Worm (Caenorhabditis elegans) whole organism, L2 larva: ENCODE data around the gene C14E2.11.

ENCODE experiments used
- C34F6.9 ChIP-seq: fragments of 150-350 bp; optimal IDR thresholded peaks from 2 replicates; lab custom pipeline; 2014; ENCODE audit warnings: missing biosample characterization, missing genetic modification characterization
- F13H6.1 ChIP-seq: sonication (generic microtip); optimal IDR thresholded peaks from 2 replicates; lab custom pipeline; 2016; ENCODE audit warnings: missing genetic modification characterization, missing compliant biosample characterization
- Y55F3AM.14 ChIP-seq: fragments of 200-800 bp; sonication (Bioruptor generic); optimal IDR thresholded peaks from 2 replicates; lab custom pipeline; 2018; ENCODE audit warnings: mild to moderate bottlenecking, missing genetic modification characterization, missing compliant biosample characterization
- aly-2 ChIP-seq: fragments of 150-350 bp; optimal IDR thresholded peaks from 2 replicates; lab custom pipeline; 2014; ENCODE audit warnings: missing biosample characterization, missing genetic modification characterization
- ama-1 ChIP-seq: fragments of 150-350 bp; optimal IDR thresholded peaks from 2 replicates; lab custom pipeline; 2018; ENCODE audit warnings: inconsistent platforms
- blmp-1 ChIP-seq: sonication (generic microtip); optimal IDR thresholded peaks from 2 replicates; lab custom pipeline; 2017; ENCODE audit warnings: missing genetic modification characterization, mild to moderate bottlenecking, missing compliant biosample characterization, antibody characterized with exemption, moderate library complexity; ENCODE audit not compliant: insufficient read depth
- ceh-16 ChIP-seq: fragments of 150-350 bp; optimal IDR thresholded peaks from 2 replicates; lab custom pipeline; 2014; ENCODE audit warnings: missing biosample characterization, missing genetic modification characterization
- ceh-82 ChIP-seq: fragments of 150-350 bp; optimal IDR thresholded peaks from 2 replicates; lab custom pipeline; 2014; ENCODE audit warnings: missing biosample characterization, missing genetic modification characterization
- crh-2 ChIP-seq: sonication (generic microtip); optimal IDR thresholded peaks from 2 replicates; lab custom pipeline; 2017; ENCODE audit warnings: missing biosample characterization, missing genetic modification characterization
- egl-27 ChIP-seq: sonication (generic microtip); optimal IDR thresholded peaks from 3 replicates; lab custom pipeline; 2017; ENCODE audit warnings: missing biosample characterization, missing genetic modification reagents, missing genetic modification characterization
- elt-1 ChIP-seq: fragments of 150-350 bp; optimal IDR thresholded peaks from 2 replicates; lab custom pipeline; 2014; ENCODE audit warnings: missing biosample characterization, missing genetic modification characterization
- elt-3 ChIP-seq: sonication (generic microtip); optimal IDR thresholded peaks from 2 replicates; lab custom pipeline; 2017; ENCODE audit warnings: missing biosample characterization, missing genetic modification characterization
- gmeb-1 ChIP-seq: fragments of 150-350 bp; optimal IDR thresholded peaks from 2 replicates; lab custom pipeline; 2014; ENCODE audit warnings: missing biosample characterization, missing genetic modification characterization
- lin-11 ChIP-seq: fragments of 150-350 bp; sonication (generic microtip); optimal IDR thresholded peaks from 2 replicates; lab custom pipeline; 2014; ENCODE audit warnings: missing biosample characterization, missing genetic modification characterization, inconsistent platforms, mixed read lengths
- lin-13 ChIP-seq: fragments of 150-350 bp; optimal IDR thresholded peaks from 2 replicates; lab custom pipeline; 2014; ENCODE audit warnings: missing biosample characterization, missing genetic modification reagents, missing genetic modification characterization
- mab-5 ChIP-seq: fragments of 150-350 bp; optimal IDR thresholded peaks from 2 replicates; lab custom pipeline; 2014; ENCODE audit warnings: missing biosample characterization, missing genetic modification characterization
- mbf-1 ChIP-seq: sonication (generic microtip); optimal IDR thresholded peaks from 2 replicates; lab custom pipeline; 2017; ENCODE audit warnings: missing biosample characterization, missing genetic modification characterization
- mdl-1 ChIP-seq, 2 experiments: fragments of 150-350 bp in 1 of 2; sonication (generic microtip) in 1 of 2; optimal IDR thresholded peaks; 2 replicates each; lab custom pipeline; 2017; ENCODE audit warnings: missing biosample characterization in 2 of 2, missing genetic modification characterization in 2 of 2
- nhr-129 ChIP-seq: fragments of 150-350 bp; optimal IDR thresholded peaks from 2 replicates; lab custom pipeline; 2014; ENCODE audit warnings: missing biosample characterization, missing genetic modification characterization
- nhr-21 ChIP-seq: fragments of 150-350 bp; optimal IDR thresholded peaks from 2 replicates; lab custom pipeline; 2014; ENCODE audit warnings: missing biosample characterization, missing genetic modification characterization
- nhr-237 ChIP-seq: fragments of 150-350 bp; optimal IDR thresholded peaks from 2 replicates; lab custom pipeline; 2014; ENCODE audit warnings: missing biosample characterization, missing genetic modification characterization
- nhr-25 ChIP-seq: fragments of 150-350 bp; sonication (generic microtip); optimal IDR thresholded peaks from 3 replicates; lab custom pipeline; 2014; ENCODE audit warnings: missing biosample characterization, missing genetic modification characterization
- nhr-6 ChIP-seq: fragments of 150-350 bp; optimal IDR thresholded peaks from 2 replicates; lab custom pipeline; 2014; ENCODE audit warnings: missing biosample characterization, missing genetic modification characterization
- nhr-77 ChIP-seq: fragments of 150-350 bp; optimal IDR thresholded peaks from 2 replicates; lab custom pipeline; 2014; ENCODE audit warnings: missing biosample characterization, missing genetic modification characterization
- peb-1 ChIP-seq: fragments of 150-350 bp; optimal IDR thresholded peaks from 2 replicates; lab custom pipeline; 2014; ENCODE audit warnings: missing biosample characterization, missing genetic modification characterization
- sem-4 ChIP-seq: fragments of 150-350 bp; optimal IDR thresholded peaks from 2 replicates; lab custom pipeline; 2014; ENCODE audit warnings: missing biosample characterization, missing genetic modification reagents, missing genetic modification characterization
- skn-1 ChIP-seq: sonication (generic microtip); optimal IDR thresholded peaks from 2 replicates; lab custom pipeline; 2017; ENCODE audit warnings: missing biosample characterization, missing genetic modification characterization
- sma-3 ChIP-seq: sonication (generic microtip); optimal IDR thresholded peaks from 2 replicates; lab custom pipeline; 2016; ENCODE audit warnings: missing genetic modification reagents, missing genetic modification characterization, missing compliant biosample characterization
- sma-9 ChIP-seq, 2 experiments: fragments of 150-350 bp in 1 of 2; sonication (generic microtip) in 1 of 2; optimal IDR thresholded peaks; 2 replicates each; lab custom pipeline; 2014 to 2016; ENCODE audit warnings: missing genetic modification characterization in 2 of 2, mild to moderate bottlenecking in 1 of 2, missing biosample characterization in 1 of 2, missing compliant biosample characterization in 1 of 2, missing genetic modification reagents in 1 of 2, moderate library complexity in 1 of 2
- snpc-4 ChIP-seq: fragments of 150-350 bp; optimal IDR thresholded peaks from 2 replicates; lab custom pipeline; 2014; ENCODE audit warnings: missing biosample characterization, missing genetic modification characterization
- unc-39 ChIP-seq: fragments of 150-350 bp; optimal IDR thresholded peaks from 2 replicates; lab custom pipeline; 2014; ENCODE audit warnings: missing biosample characterization, missing genetic modification characterization
- unc-55 ChIP-seq: fragments of 150-350 bp; sonication (generic microtip); optimal IDR thresholded peaks from 3 replicates; lab custom pipeline; 2014; ENCODE audit warnings: missing biosample characterization, missing genetic modification reagents, missing genetic modification characterization
- zag-1 ChIP-seq: fragments of 150-350 bp; optimal IDR thresholded peaks from 2 replicates; lab custom pipeline; 2014; ENCODE audit warnings: missing biosample characterization, missing genetic modification characterization
- ztf-1 ChIP-seq: fragments of 200-800 bp; sonication (Bioruptor generic); conservative IDR thresholded peaks from 2 replicates; pipeline ENCODE4 v1.3.6; 2022; ENCODE audit warnings: missing genetic modification characterization, missing compliant biosample characterization
- ztf-11 ChIP-seq: sonication (generic microtip); optimal IDR thresholded peaks from 2 replicates; lab custom pipeline; 2017; ENCODE audit warnings: missing biosample characterization, missing genetic modification characterization
- ztf-4 ChIP-seq: fragments of 150-350 bp; optimal IDR thresholded peaks from 2 replicates; lab custom pipeline; 2014; ENCODE audit warnings: missing biosample characterization, missing genetic modification characterization

Gene C14E2.11

ce11 chrX:1816106-1816505 lies 14.8 kb downstream of the C14E2.11 start, which contains the start of gene C14E2.7:
Gene C14E2.7, plus strand, starts transcription at chrX:1816406.
- TF ChIP-seq snpc-4 (tag; lab: Kevin White, UChicago) (no peak), nhr-77 (no peak), nhr-21 (tag; lab: Kevin White, UChicago) (no peak), sma-9 (GFP tag; optimal IDR thresholded peaks at IDR 0.05; lab: Kevin White, UChicago) (no peak), sma-9 (tag; optimal IDR thresholded peaks at IDR 0.05; lab: Kevin White, UChicago) (no peak), mdl-1 (tag; optimal IDR thresholded peaks at IDR 0.05; lab: Kevin White, UChicago) (no peak), Y55F3AM.14 (GFP tag; lab: Kevin White, UChicago) (no peak), C34F6.9 (tag; lab: Kevin White, UChicago) (no peak), unc-55 (no peak), egl-27 (tag; lab: Kevin White, UChicago) (no peak), peb-1 (tag; lab: Kevin White, UChicago) (no peak), lin-11 (no peak), sma-3 (GFP tag; lab: Kevin White, UChicago) (no peak), ceh-16 (tag; lab: Kevin White, UChicago) (no peak), nhr-129 (tag; lab: Kevin White, UChicago) (no peak), F13H6.1 (tag; lab: Kevin White, UChicago) (no peak), mbf-1 (tag; lab: Kevin White, UChicago) (no peak), ceh-82 (no peak), crh-2 (tag; lab: Kevin White, UChicago) (no peak)

- no peak for TF ChIP-seq skn-1 (tag; lab: Kevin White, UChicago)
- TF ChIP-seq blmp-1 (tag; lab: Kevin White, UChicago) = no peak
- TF ChIP-seq mab-5 (tag; lab: Kevin White, UChicago) = no peak
- no peak for TF ChIP-seq ceh-82
- no peak for TF ChIP-seq ama-1
- TF ChIP-seq F13H6.1 (tag; lab: Kevin White, UChicago) = no peak
- TF ChIP-seq peb-1 (tag; lab: Kevin White, UChicago) = no peak
- TF ChIP-seq unc-39 = no peak
Observed at ce11 chrX:1821235-1821634, 20.0 kb downstream of the C14E2.11 start, which contains the start of gene C14E2.4. Gene C14E2.4, minus strand, starts transcription at chrX:1821335.

- TF ChIP-seq sem-4 (no peak), nhr-25 (tag; lab: Kevin White, UChicago) (no peak), F13H6.1 (tag; lab: Kevin White, UChicago) (no peak), unc-39 (no peak), nhr-77 (no peak)
- TF ChIP-seq, all 48 proteins: peak for 0
Observed at ce11 chrX:1825290-1825832, 24.1 kb downstream of the C14E2.11 start, which contains the start of gene C14E2.5. Gene C14E2.5, minus strand, starts transcription at chrX:1825340.

ce11 chrX:1826166-1826565 lies 24.9 kb downstream of the C14E2.11 start, which contains the start of gene C14E2.1:
Gene C14E2.1, plus strand, starts transcription at chrX:1826466.
- no peak for TF ChIP-seq elt-1 (tag; lab: Kevin White, UChicago)
- TF ChIP-seq nhr-237 (tag; lab: Kevin White, UChicago) = no peak
- no peak for TF ChIP-seq mab-5 (tag; lab: Kevin White, UChicago)
- TF ChIP-seq ztf-1 = no peak
- no peak for TF ChIP-seq Y55F3AM.14 (GFP tag; lab: Kevin White, UChicago)
- TF ChIP-seq ztf-4 (tag; lab: Kevin White, UChicago) = no peak
- no peak for TF ChIP-seq elt-3 (tag; lab: Kevin White, UChicago)
- TF ChIP-seq F13H6.1 (tag; lab: Kevin White, UChicago) = no peak
- no peak for TF ChIP-seq gmeb-1 (tag; lab: Kevin White, UChicago)
- TF ChIP-seq zag-1 (tag; lab: Kevin White, UChicago) = no peak
- TF ChIP-seq, all 48 proteins: peak for 0

- no peak for TF ChIP-seq ama-1
- no peak for TF ChIP-seq ztf-11 (tag; lab: Kevin White, UChicago)
- no peak for TF ChIP-seq aly-2 (tag; lab: Kevin White, UChicago)
- TF ChIP-seq nhr-129 (tag; lab: Kevin White, UChicago) = no peak
- no peak for TF ChIP-seq nhr-21 (tag; lab: Kevin White, UChicago)
- no peak for TF ChIP-seq snpc-4 (tag; lab: Kevin White, UChicago)
- no peak for TF ChIP-seq unc-55
- no peak for TF ChIP-seq nhr-6 (tag; lab: Kevin White, UChicago)
- no peak for TF ChIP-seq C34F6.9 (tag; lab: Kevin White, UChicago)
- TF ChIP-seq lin-13 = no peak
- TF ChIP-seq lin-11 = no peak
- TF ChIP-seq peb-1 (tag; lab: Kevin White, UChicago) = no peak
- TF ChIP-seq ztf-4 (tag; lab: Kevin White, UChicago) = no peak
Observed at ce11 chrX:1829937-1830336, 28.7 kb downstream of the C14E2.11 start, which contains the start of gene C14E2.6. Gene C14E2.6, minus strand, starts transcription at chrX:1830037.
